Worm (Caenorhabditis elegans) whole organism, young adult: ENCODE measurements around the gene sri-24.

ENCODE experiments used
- B0261.1 ChIP-seq: sonication (generic microtip); optimal IDR thresholded peaks from 2 replicates; lab custom pipeline; 2016; ENCODE audit warnings: mild to moderate bottlenecking, missing genetic modification characterization, moderate library complexity, missing compliant biosample characterization
- B0336.3 ChIP-seq: fragments of 200-800 bp; sonication (Bioruptor generic); IDR thresholded peaks from 2 replicates; pipeline ENCODE4 v1.3.6; 2022; ENCODE audit warnings: missing genetic modification characterization, missing compliant biosample characterization
- C17E4.6 ChIP-seq: fragments of 200-800 bp; sonication (Bioruptor generic); IDR thresholded peaks from 2 replicates; pipeline ENCODE4 v1.3.6; 2022; ENCODE audit warnings: missing genetic modification reagents, missing genetic modification characterization, missing compliant biosample characterization
- F23B12.7 ChIP-seq: sonication (generic microtip); optimal IDR thresholded peaks from 2 replicates; lab custom pipeline; 2017; ENCODE audit warnings: missing genetic modification characterization, mild to moderate bottlenecking, missing compliant biosample characterization, antibody characterized with exemption, moderate library complexity; ENCODE audit not compliant: insufficient read depth
- F37B4.10 ChIP-seq: fragments of 200-800 bp; sonication (Bioruptor generic); IDR thresholded peaks from 2 replicates; pipeline ENCODE4 v1.3.6; 2022; ENCODE audit warnings: missing genetic modification characterization, missing compliant biosample characterization
- F52B5.7 ChIP-seq: sonication (generic microtip); optimal IDR thresholded peaks from 2 replicates; lab custom pipeline; 2016; ENCODE audit warnings: mild to moderate bottlenecking, missing genetic modification characterization, missing compliant biosample characterization
- F57A8.1 ChIP-seq: fragments of 200-800 bp; sonication (Bioruptor generic); optimal IDR thresholded peaks from 2 replicates; lab custom pipeline; 2018; ENCODE audit warnings: mild to moderate bottlenecking, missing genetic modification characterization, moderate library complexity, missing compliant biosample characterization
- F57C9.4 ChIP-seq: sonication (generic microtip); optimal IDR thresholded peaks from 2 replicates; lab custom pipeline; 2017; ENCODE audit warnings: mild to moderate bottlenecking, missing genetic modification characterization, missing compliant biosample characterization
- T07F8.4 ChIP-seq: sonication (generic microtip); optimal IDR thresholded peaks from 2 replicates; lab custom pipeline; 2016; ENCODE audit warnings: mild to moderate bottlenecking, missing genetic modification characterization, moderate library complexity, missing compliant biosample characterization
- Y67H2A.10 ChIP-seq: fragments of 200-800 bp; sonication (Bioruptor generic); conservative IDR thresholded peaks from 2 replicates; pipeline ENCODE4 v1.3.6; 2022; ENCODE audit warnings: missing genetic modification reagents, missing genetic modification characterization, missing compliant biosample characterization
- Y79H2A.3 ChIP-seq: fragments of 200-800 bp; sonication (Bioruptor generic); conservative IDR thresholded peaks from 2 replicates; pipeline ENCODE4 v1.3.6; 2022; ENCODE audit warnings: missing genetic modification reagents, missing genetic modification characterization, missing compliant biosample characterization
- Y95B8A.8 ChIP-seq: fragments of 200-800 bp; sonication (Bioruptor generic); IDR thresholded peaks from 2 replicates; pipeline ENCODE4 v1.3.6; 2022; ENCODE audit warnings: missing genetic modification reagents, missing genetic modification characterization, missing compliant biosample characterization
- ama-1 ChIP-seq, 3 experiments: fragments of 150-350 bp in 1 of 3; sonication (generic microtip) in 2 of 3; optimal IDR thresholded peaks; 2 replicates each; lab custom pipeline; 2014 to 2018; ENCODE audit warnings: missing biosample characterization in 2 of 3, missing genetic modification characterization in 2 of 3, missing genetic modification reagents in 2 of 3
- aptf-3 ChIP-seq: fragments of 200-800 bp; sonication (Bioruptor generic); IDR thresholded peaks from 2 replicates; pipeline ENCODE4 v1.3.6; 2022; ENCODE audit warnings: missing genetic modification characterization, missing compliant biosample characterization
- attf-5 ChIP-seq: fragments of 200-800 bp; sonication (Bioruptor generic); optimal IDR thresholded peaks from 2 replicates; lab custom pipeline; 2018; ENCODE audit warnings: mild to moderate bottlenecking, missing genetic modification characterization, missing compliant biosample characterization
- attf-6 ChIP-seq: fragments of 200-800 bp; sonication (Bioruptor generic); IDR thresholded peaks from 2 replicates; pipeline ENCODE4 v1.3.6; 2022; ENCODE audit warnings: missing genetic modification reagents, missing genetic modification characterization, missing compliant biosample characterization
- ceh-100 ChIP-seq: fragments of 200-800 bp; sonication (Bioruptor generic); IDR thresholded peaks from 2 replicates; pipeline ENCODE4 v1.3.6; 2022; ENCODE audit warnings: missing genetic modification reagents, missing genetic modification characterization, missing compliant biosample characterization
- ceh-58 ChIP-seq: fragments of 200-800 bp; sonication (Bioruptor generic); IDR thresholded peaks from 2 replicates; pipeline ENCODE4 v1.3.6; 2022; ENCODE audit warnings: missing genetic modification characterization, missing compliant biosample characterization
- ceh-79 ChIP-seq: sonication (generic microtip); optimal IDR thresholded peaks from 2 replicates; lab custom pipeline; 2017; ENCODE audit warnings: mild to moderate bottlenecking, missing genetic modification characterization, missing compliant biosample characterization
- chd-7 ChIP-seq: sonication (generic microtip); optimal IDR thresholded peaks from 2 replicates; lab custom pipeline; 2016; ENCODE audit warnings: mild to moderate bottlenecking, missing genetic modification characterization, moderate library complexity, missing compliant biosample characterization
- dpff-1 ChIP-seq: sonication (generic microtip); optimal IDR thresholded peaks from 2 replicates; lab custom pipeline; 2017; ENCODE audit warnings: mild to moderate bottlenecking, missing genetic modification characterization, missing compliant biosample characterization
- efl-1 ChIP-seq: fragments of 150-350 bp; optimal IDR thresholded peaks from 2 replicates; lab custom pipeline; 2014; ENCODE audit warnings: missing biosample characterization, missing genetic modification reagents, missing genetic modification characterization
- ets-4 ChIP-seq: fragments of 200-800 bp; sonication (Bioruptor generic); optimal IDR thresholded peaks from 2 replicates; lab custom pipeline; 2018; ENCODE audit warnings: mild to moderate bottlenecking, missing genetic modification characterization, missing compliant biosample characterization
- hmg-1.2 ChIP-seq: fragments of 200-800 bp; sonication (Bioruptor generic); IDR thresholded peaks from 2 replicates; pipeline ENCODE4 v1.3.6; 2022; ENCODE audit warnings: missing genetic modification reagents, missing genetic modification characterization, missing compliant biosample characterization
- hmg-20 ChIP-seq: fragments of 200-800 bp; sonication (Bioruptor generic); IDR thresholded peaks from 2 replicates; pipeline ENCODE4 v1.3.6; 2022; ENCODE audit warnings: missing genetic modification reagents, missing genetic modification characterization, missing compliant biosample characterization
- let-526 ChIP-seq: fragments of 200-800 bp; sonication (Bioruptor generic); IDR thresholded peaks from 2 replicates; pipeline ENCODE4 v1.3.6; 2022; ENCODE audit warnings: missing genetic modification reagents, missing genetic modification characterization, missing compliant biosample characterization
- lin-40 ChIP-seq: sonication (generic microtip); optimal IDR thresholded peaks from 2 replicates; lab custom pipeline; 2016; ENCODE audit warnings: missing genetic modification characterization, mild to moderate bottlenecking, missing compliant biosample characterization, missing genotype, missing genetic modification reagents
- lir-1 ChIP-seq: fragments of 200-800 bp; sonication (Bioruptor generic); conservative IDR thresholded peaks from 2 replicates; pipeline ENCODE4 v1.3.6; 2022; ENCODE audit warnings: missing genetic modification reagents, missing genetic modification characterization, missing compliant biosample characterization
- lsl-1 ChIP-seq: fragments of 200-800 bp; sonication (Bioruptor generic); optimal IDR thresholded peaks from 2 replicates; lab custom pipeline; 2018; ENCODE audit warnings: mild to moderate bottlenecking, missing genetic modification characterization, moderate library complexity, missing compliant biosample characterization
- madf-3 ChIP-seq: fragments of 200-800 bp; sonication (Bioruptor generic); IDR thresholded peaks from 2 replicates; pipeline ENCODE4 v1.3.6; 2022; ENCODE audit warnings: missing genetic modification reagents, missing genetic modification characterization, missing compliant biosample characterization
- mel-28 ChIP-seq: sonication (generic microtip); optimal IDR thresholded peaks from 2 replicates; lab custom pipeline; 2016; ENCODE audit warnings: borderline replicate concordance, mild to moderate bottlenecking, missing genetic modification characterization, missing compliant biosample characterization
- nfya-2 ChIP-seq: fragments of 200-800 bp; sonication (Bioruptor generic); IDR thresholded peaks from 2 replicates; pipeline ENCODE4 v1.3.6; 2022; ENCODE audit warnings: missing genetic modification reagents, missing genetic modification characterization, missing compliant biosample characterization
- nhr-120 ChIP-seq: fragments of 200-800 bp; sonication (Bioruptor generic); IDR thresholded peaks from 2 replicates; pipeline ENCODE4 v1.3.6; 2022; ENCODE audit warnings: missing genetic modification characterization, missing compliant biosample characterization
- nhr-80 ChIP-seq: sonication (generic microtip); optimal IDR thresholded peaks from 2 replicates; lab custom pipeline; 2016; ENCODE audit warnings: missing genetic modification characterization, missing compliant biosample characterization
- pbrm-1 ChIP-seq: fragments of 200-800 bp; sonication (Bioruptor generic); IDR thresholded peaks from 2 replicates; pipeline ENCODE4 v1.3.6; 2022; ENCODE audit warnings: missing genetic modification reagents, missing genetic modification characterization, missing compliant biosample characterization
- snpc-1.3 ChIP-seq: sonication (generic microtip); optimal IDR thresholded peaks from 2 replicates; lab custom pipeline; 2017; ENCODE audit warnings: missing genetic modification characterization, mild to moderate bottlenecking, missing compliant biosample characterization, antibody characterized with exemption, moderate library complexity, missing genotype, missing genetic modification reagents; ENCODE audit not compliant: insufficient read depth
- snpc-3.4 ChIP-seq: sonication (generic microtip); optimal IDR thresholded peaks from 2 replicates; lab custom pipeline; 2017; ENCODE audit warnings: missing genetic modification characterization, mild to moderate bottlenecking, missing compliant biosample characterization, antibody characterized with exemption, moderate library complexity, missing genotype, missing genetic modification reagents
- snpc-4 ChIP-seq, 5 experiments: fragments of 150-350 bp in 1 of 5; sonication (generic microtip) in 4 of 5; optimal IDR thresholded peaks; 2 replicates each; lab custom pipeline; 2014 to 2018; ENCODE audit warnings: missing genetic modification characterization in 5 of 5, missing biosample characterization in 3 of 5, antibody characterized with exemption in 2 of 5, mild to moderate bottlenecking in 2 of 5, missing compliant biosample characterization in 2 of 5, missing genotype in 2 of 5, moderate library complexity in 2 of 5, missing genetic modification reagents in 1 of 5
- tlf-1 ChIP-seq: fragments of 200-800 bp; sonication (Bioruptor generic); optimal IDR thresholded peaks from 2 replicates; lab custom pipeline; 2018; ENCODE audit warnings: mild to moderate bottlenecking, missing genetic modification characterization, missing compliant biosample characterization
- unc-62 ChIP-seq: fragments of 150-350 bp; optimal IDR thresholded peaks from 2 replicates; lab custom pipeline; 2014; ENCODE audit warnings: missing biosample characterization, missing genetic modification reagents, missing genetic modification characterization
- ztf-22 ChIP-seq: fragments of 200-800 bp; sonication (Bioruptor generic); optimal IDR thresholded peaks from 2 replicates; lab custom pipeline; 2018; ENCODE audit warnings: mild to moderate bottlenecking, missing genetic modification characterization, moderate library complexity, missing compliant biosample characterization
- ztf-26 ChIP-seq: sonication (generic microtip); optimal IDR thresholded peaks from 2 replicates; lab custom pipeline; 2017; ENCODE audit warnings: missing genetic modification characterization, missing compliant biosample characterization
- ztf-28 ChIP-seq: fragments of 200-800 bp; sonication (Bioruptor generic); IDR thresholded peaks from 2 replicates; pipeline ENCODE4 v1.3.6; 2022; ENCODE audit warnings: missing genetic modification reagents, missing genetic modification characterization, missing compliant biosample characterization

Gene sri-24

DNA sequence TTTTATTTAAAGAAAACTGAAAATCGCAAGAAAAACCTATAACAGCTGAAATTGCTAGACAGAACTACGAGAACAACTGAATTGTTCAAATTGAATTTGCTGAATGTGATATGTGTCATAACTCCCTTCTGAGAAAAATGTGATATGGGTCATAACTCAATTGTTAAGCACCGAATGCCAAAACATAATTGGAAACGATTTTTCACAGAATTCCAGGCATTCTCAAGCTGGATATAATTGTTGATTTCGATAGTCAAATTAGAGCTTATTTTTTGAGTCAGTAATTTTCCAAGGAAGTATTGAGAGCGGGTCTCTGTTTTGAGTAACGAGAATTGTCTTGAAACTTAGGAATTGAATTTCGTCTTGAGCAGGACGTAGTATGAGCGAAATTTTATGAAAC is 30.1 kb upstream of the sri-24 start:
- TF ChIP-seq efl-1 (GFP tag; lab: Kevin White, UChicago): no peak
- no peak for TF ChIP-seq F57C9.4 (tag; lab: Kevin White, UChicago)
- TF ChIP-seq B0261.1 (tag; lab: Kevin White, UChicago): no peak
- no peak for TF ChIP-seq Y79H2A.3
- TF ChIP-seq chd-7: no peak
- no peak for TF ChIP-seq Y67H2A.10 (GFP tag; lab: Robert Waterston, UW)
- TF ChIP-seq tlf-1 (GFP tag; lab: Kevin White, UChicago): no peak
- no peak for TF ChIP-seq ceh-100 (GFP tag; lab: Robert Waterston, UW)
- TF ChIP-seq ets-4 (GFP tag; lab: Kevin White, UChicago): no peak
- no peak for TF ChIP-seq ztf-26 (tag; lab: Kevin White, UChicago)
- TF ChIP-seq nfya-2 (GFP tag; lab: Robert Waterston, UW): no peak
- TF ChIP-seq snpc-3.4 (tag; lab: Kevin White, UChicago): no peak
- TF ChIP-seq attf-6: no peak
- TF ChIP-seq unc-62 (GFP tag; lab: Kevin White, UChicago): no peak
- no peak for TF ChIP-seq Y95B8A.8
- TF ChIP-seq snpc-4 (GFP tag; optimal IDR thresholded peaks at IDR 0.05; lab: Kevin White, UChicago): no peak
- TF ChIP-seq snpc-4 (tag; optimal IDR thresholded peaks at IDR 0.05; lab: Kevin White, UChicago): no peak
- TF ChIP-seq F57A8.1 (GFP tag; lab: Kevin White, UChicago): no peak

DNA sequence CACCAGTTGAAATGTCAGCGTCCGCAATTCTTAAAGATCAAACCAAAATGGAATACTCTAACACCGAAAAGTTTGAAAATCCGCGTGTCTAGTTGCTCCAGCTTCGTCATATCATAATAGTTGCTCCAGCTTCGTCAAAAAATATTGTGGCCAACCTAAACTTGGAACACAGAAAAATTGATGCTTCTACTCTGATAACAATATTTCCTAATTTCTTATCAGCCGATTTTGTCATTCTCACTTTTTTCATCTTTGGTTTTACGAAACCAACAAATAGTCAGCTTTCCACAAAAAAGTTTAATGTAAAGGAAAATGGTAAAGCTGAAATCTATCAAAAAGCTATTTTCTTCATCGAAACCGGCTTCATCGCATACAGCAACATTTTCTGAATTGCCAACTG is 29.6 kb upstream of the sri-24 start, which contains the start of gene fbxa-84:
Gene fbxa-84, plus strand, starts transcription at position 34 of the 400 bp plus-strand sequence.
- TF ChIP-seq pbrm-1 (GFP tag; lab: Robert Waterston, UW) (no peak), hmg-20 (GFP tag; lab: Robert Waterston, UW) (no peak), B0336.3 (GFP tag; lab: Robert Waterston, UW) (no peak), nhr-80 (peak; percentile 50), ceh-79 (no peak)
- TF ChIP-seq, all 124 proteins: peak for 1

DNA sequence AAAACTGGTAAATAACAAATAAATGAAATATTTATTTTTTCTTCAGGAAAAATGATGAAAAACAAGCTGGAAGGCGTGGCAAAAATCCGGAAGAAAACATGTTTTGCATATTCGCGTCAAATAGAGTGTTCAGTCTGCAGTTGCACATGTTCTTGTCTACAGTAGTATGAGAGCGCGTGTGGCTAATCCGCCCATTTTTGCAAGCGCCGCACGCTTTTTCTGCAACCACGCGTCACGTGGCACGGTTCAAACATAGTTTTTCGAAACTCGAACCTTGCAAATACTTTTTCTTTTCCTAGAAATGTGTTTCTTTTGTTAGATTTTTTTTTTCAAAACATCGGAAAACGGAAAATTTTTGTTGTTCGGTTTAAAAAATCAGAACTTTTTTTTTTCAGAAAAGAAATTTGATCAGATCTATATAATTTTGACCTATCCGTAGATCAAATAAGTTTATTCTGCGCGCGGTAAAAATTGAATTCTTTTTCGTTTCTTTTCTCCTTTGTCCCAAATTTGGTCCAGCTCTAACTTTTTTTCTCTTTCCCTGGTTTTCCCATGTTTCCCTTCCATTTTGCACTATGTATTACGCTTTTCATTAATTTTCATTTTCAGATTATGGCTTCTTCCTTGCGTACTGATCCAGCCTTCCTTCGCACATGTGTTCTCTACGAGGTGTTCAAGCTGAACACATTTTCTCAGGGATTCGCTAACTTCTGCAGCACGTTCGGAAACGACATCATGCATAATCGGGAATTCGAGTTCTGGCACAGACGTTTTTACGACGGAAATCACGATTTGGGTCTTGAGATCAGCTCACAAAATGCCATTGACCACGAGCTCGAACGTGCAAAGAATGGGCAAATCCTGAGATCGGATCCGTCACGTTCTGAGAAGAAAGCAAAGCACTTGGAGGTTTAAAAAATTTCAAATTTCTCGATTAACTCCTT is 27.6 kb upstream of the sri-24 start, which contains the start of gene Y75B12B.1:
Gene Y75B12B.1, plus strand, starts transcription at position 603 of the 944 bp plus-strand sequence.
- no peak for TF ChIP-seq ztf-22
- TF ChIP-seq aptf-3 (GFP tag; lab: Robert Waterston, UW): no peak
- TF ChIP-seq F23B12.7 (tag; lab: Kevin White, UChicago): no peak
- TF ChIP-seq ceh-58 (GFP tag; lab: Robert Waterston, UW): no peak
- TF ChIP-seq F37B4.10 (GFP tag; lab: Robert Waterston, UW): no peak
- no peak for TF ChIP-seq unc-62 (GFP tag; lab: Kevin White, UChicago)
- TF ChIP-seq ceh-79: no peak
- 0 out of 2 replicates have a peak, but pooled peaks have one; percentile 57 for TF ChIP-seq ztf-28 (GFP tag; lab: Robert Waterston, UW)
- TF ChIP-seq lir-1 (GFP tag; lab: Robert Waterston, UW): no peak
- TF ChIP-seq Y67H2A.10 (GFP tag; lab: Robert Waterston, UW): no peak
- TF ChIP-seq mel-28 (tag; lab: Kevin White, UChicago): no peak
- peak; percentile 34 for TF ChIP-seq snpc-1.3
- no peak for TF ChIP-seq let-526 (GFP tag; lab: Robert Waterston, UW)
- TF ChIP-seq F52B5.7: no peak
- peak; percentile 96 for TF ChIP-seq lsl-1
- peak; percentile 9; the same call in 1 of the 2 replicates for TF ChIP-seq hmg-1.2
- TF ChIP-seq nhr-120 (GFP tag; lab: Robert Waterston, UW): no peak
- no peak for TF ChIP-seq T07F8.4 (tag; lab: Kevin White, UChicago)
- TF ChIP-seq lin-40: no peak
- TF ChIP-seq madf-3 (GFP tag; lab: Robert Waterston, UW): 0 out of 2 replicates have a peak, but pooled peaks have one; percentile 24
- no peak for TF ChIP-seq ama-1 (optimal IDR thresholded peaks at IDR 0.05; lab: Kevin White, UChicago)
- TF ChIP-seq ama-1 (GFP tag; optimal IDR thresholded peaks at IDR 0.05; lab: Kevin White, UChicago): no peak
- no peak for TF ChIP-seq attf-5 (GFP tag; lab: Kevin White, UChicago)
- no peak for TF ChIP-seq dpff-1 (tag; lab: Kevin White, UChicago)
- peak; percentile 91 for TF ChIP-seq efl-1 (GFP tag; lab: Kevin White, UChicago)
- no peak for TF ChIP-seq C17E4.6 (GFP tag; lab: Robert Waterston, UW)
